Fruit fly (Drosophila melanogaster): ENCODE results near the gene Nmdmc.
A peak's percentile ranks its signal among the peaks of the same experiment; 100 is the strongest.

Gene Nmdmc

DNA sequence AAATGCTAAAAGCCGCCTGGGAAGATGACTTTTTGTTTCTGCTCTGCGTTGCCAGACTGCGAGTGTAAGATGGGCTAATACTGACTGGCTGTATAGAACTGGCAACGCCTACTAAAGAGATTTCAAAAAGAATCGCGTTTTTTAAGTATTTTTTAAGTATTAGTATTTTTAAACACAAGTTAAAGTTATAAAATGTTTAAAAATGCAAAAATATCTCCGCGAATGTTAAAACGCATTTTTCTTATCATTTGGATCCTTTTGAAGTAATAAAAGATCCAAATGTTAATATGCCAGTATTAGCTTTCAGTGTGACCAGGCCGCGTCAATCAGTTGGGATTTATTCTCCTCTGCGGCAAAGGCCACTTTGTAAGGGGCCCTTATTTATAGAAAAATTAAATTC is 44.2 kb downstream of the Nmdmc start, which contains the start of the genes Prosbeta3 and Iru (continued):
- TF ChIP-seq CG6813 (GFP tag; optimal IDR thresholded peaks at IDR 0.05): no peak
- TF ChIP-seq Nf-YB (GFP tag; optimal IDR thresholded peaks at IDR 0.05): no peak
- TF ChIP-seq Hsf (GFP tag; optimal IDR thresholded peaks at IDR 0.05): no peak
- no peak for TF ChIP-seq Xbp1 (GFP tag; optimal IDR thresholded peaks at IDR 0.05)
- TF ChIP-seq Dll (GFP tag; IDR thresholded peaks at IDR 0.05; ENCODE audit: partially characterized antibody): no peak
- TF ChIP-seq mam (GFP tag; optimal IDR thresholded peaks at IDR 0.05): peak; percentile 14
- no peak for TF ChIP-seq chinmo (GFP tag; IDR thresholded peaks at IDR 0.05; ENCODE audit: partially characterized antibody)
- no peak for TF ChIP-seq Opbp (GFP tag; IDR thresholded peaks at IDR 0.05; ENCODE audit: partially characterized antibody)
- TF ChIP-seq pzg (GFP tag; optimal IDR thresholded peaks at IDR 0.05): peak; percentile 80
- no peak for TF ChIP-seq toy (GFP tag; IDR thresholded peaks at IDR 0.05)
- TF ChIP-seq bab2 (GFP tag; optimal IDR thresholded peaks at IDR 0.05): peak; percentile 32
- no peak for TF ChIP-seq Dad (GFP tag; optimal IDR thresholded peaks at IDR 0.05)
- TF ChIP-seq gt (GFP tag; IDR thresholded peaks at IDR 0.05): no peak
- TF ChIP-seq sob (GFP tag; IDR thresholded peaks at IDR 0.05): no peak
- peak in 1 of 3 experiments; percentile 13 for TF ChIP-seq Stat92E (GFP tag; optimal IDR thresholded peaks at IDR 0.05)
- TF ChIP-seq HLH54F (GFP tag; optimal IDR thresholded peaks at IDR 0.05): no peak
- TF ChIP-seq CG15514 (GFP tag; optimal IDR thresholded peaks at IDR 0.05): peak; percentile 39
- no peak for TF ChIP-seq vnd (GFP tag; IDR thresholded peaks at IDR 0.05; ENCODE audit: partially characterized antibody)
- TF ChIP-seq CG10267 (tag; optimal IDR thresholded peaks at IDR 0.05): peak; percentile 40
- TF ChIP-seq br (optimal IDR thresholded peaks at IDR 0.05): no peak
- no peak for TF ChIP-seq ERR (GFP tag; optimal IDR thresholded peaks at IDR 0.05)
- no peak for TF ChIP-seq CG12104 (GFP tag; optimal IDR thresholded peaks at IDR 0.05)
- peak; percentile 86 for TF ChIP-seq Lhr (GFP tag; optimal IDR thresholded peaks at IDR 0.05)
- TF ChIP-seq tio (GFP tag; optimal IDR thresholded peaks at IDR 0.05): no peak
- no peak for TF ChIP-seq zfh1 (GFP tag; IDR thresholded peaks at IDR 0.05)
- TF ChIP-seq org-1 (GFP tag; optimal IDR thresholded peaks at IDR 0.05): no peak
- TF ChIP-seq ttk (GFP tag; IDR thresholded peaks at IDR 0.05): no peak
- TF ChIP-seq CG2678 (tag; optimal IDR thresholded peaks at IDR 0.05): no peak
- no peak for TF ChIP-seq B-H1 (GFP tag; IDR thresholded peaks at IDR 0.05)
- no peak for TF ChIP-seq jigr1 (GFP tag; IDR thresholded peaks at IDR 0.05)
- TF ChIP-seq CG11247 (GFP tag; IDR thresholded peaks at IDR 0.05): no peak
- no peak for TF ChIP-seq Blimp-1 (GFP tag; optimal IDR thresholded peaks at IDR 0.05)
- TF ChIP-seq CG4360 (GFP tag; IDR thresholded peaks at IDR 0.05): no peak
- no peak for TF ChIP-seq fru (optimal IDR thresholded peaks at IDR 0.05)
- TF ChIP-seq CG2199 (GFP tag; IDR thresholded peaks at IDR 0.05): no peak
- no peak for TF ChIP-seq CG11456 (GFP tag; IDR thresholded peaks at IDR 0.05)
- no peak for TF ChIP-seq CG11085 (GFP tag; IDR thresholded peaks at IDR 0.05)
- no peak for TF ChIP-seq CG1832 (GFP tag; optimal IDR thresholded peaks at IDR 0.05)
- no peak for TF ChIP-seq gcm2 (GFP tag; optimal IDR thresholded peaks at IDR 0.05)
- TF ChIP-seq CG12071 (GFP tag; optimal IDR thresholded peaks at IDR 0.05): no peak
- TF ChIP-seq CG4282 (GFP tag; optimal IDR thresholded peaks at IDR 0.05): no peak
- no peak for TF ChIP-seq CG13296 (GFP tag; optimal IDR thresholded peaks at IDR 0.05)
- TF ChIP-seq Abd-B (GFP tag; optimal IDR thresholded peaks at IDR 0.05): peak; percentile 0
- TF ChIP-seq Ravus (GFP tag; IDR thresholded peaks at IDR 0.05): no peak
- TF ChIP-seq exex (tag; optimal IDR thresholded peaks at IDR 0.05): no peak
- peak; percentile 73 for TF ChIP-seq stwl (tag; optimal IDR thresholded peaks at IDR 0.05)
- no peak for TF ChIP-seq CG7745 (tag; optimal IDR thresholded peaks at IDR 0.05)
- TF ChIP-seq Pdp1 (GFP tag; optimal IDR thresholded peaks at IDR 0.05): peak in 1 of 2 experiments; percentile 45
- TF ChIP-seq CG7839 (tag; optimal IDR thresholded peaks at IDR 0.05): no peak
- no peak for TF ChIP-seq kah (GFP tag; optimal IDR thresholded peaks at IDR 0.05)
- TF ChIP-seq run (tag; optimal IDR thresholded peaks at IDR 0.05): no peak
- TF ChIP-seq CG1529 (GFP tag; optimal IDR thresholded peaks at IDR 0.05): no peak

Measured in whole organism, embryonic.